Worm (Caenorhabditis elegans) whole organism, mixed stage, embryonic: ENCODE measurements around the gene dhs-7.

ENCODE experiments used
- ceh-39 ChIP-seq: fragments of 150-350 bp; optimal IDR thresholded peaks from 2 replicates; lab custom pipeline; 2014; ENCODE audit warnings: missing biosample characterization, missing genetic modification characterization
- ces-1 ChIP-seq: fragments of 150-350 bp; optimal IDR thresholded peaks from 2 replicates; lab custom pipeline; 2014; ENCODE audit warnings: missing biosample characterization, missing genetic modification reagents, missing genetic modification characterization
- elt-3 ChIP-seq: fragments of 150-350 bp; optimal IDR thresholded peaks from 2 replicates; lab custom pipeline; 2014; ENCODE audit warnings: missing biosample characterization, missing genetic modification characterization
- lin-13 ChIP-seq: fragments of 150-350 bp; optimal IDR thresholded peaks from 2 replicates; lab custom pipeline; 2014; ENCODE audit warnings: missing biosample characterization, missing genetic modification characterization
- lin-32 ChIP-seq: fragments of 200-800 bp; sonication (Bioruptor generic); optimal IDR thresholded peaks from 2 replicates; lab custom pipeline; 2018; ENCODE audit warnings: mild to moderate bottlenecking, missing genetic modification characterization, missing compliant biosample characterization
- mab-5 ChIP-seq: fragments of 150-350 bp; optimal IDR thresholded peaks from 2 replicates; lab custom pipeline; 2014; ENCODE audit warnings: missing biosample characterization, missing genetic modification characterization
- mep-1 ChIP-seq: fragments of 150-350 bp; optimal IDR thresholded peaks from 2 replicates; lab custom pipeline; 2017; ENCODE audit warnings: missing biosample characterization, missing genetic modification reagents, missing genetic modification characterization, inconsistent platforms
- nhr-12 ChIP-seq: fragments of 150-350 bp; optimal IDR thresholded peaks from 2 replicates; lab custom pipeline; 2014; ENCODE audit warnings: missing biosample characterization, missing genetic modification characterization
- nhr-28 ChIP-seq: fragments of 150-350 bp; optimal IDR thresholded peaks from 2 replicates; lab custom pipeline; 2014; ENCODE audit warnings: missing biosample characterization, missing genetic modification characterization
- snpc-4 ChIP-seq: fragments of 150-350 bp; optimal IDR thresholded peaks from 2 replicates; lab custom pipeline; 2014; ENCODE audit warnings: missing biosample characterization, missing genetic modification characterization
- sptf-1 ChIP-seq: sonication (generic microtip); optimal IDR thresholded peaks from 2 replicates; lab custom pipeline; 2017; ENCODE audit warnings: mild to moderate bottlenecking, missing genetic modification characterization, moderate library complexity, missing compliant biosample characterization
- unc-39 ChIP-seq: fragments of 150-350 bp; optimal IDR thresholded peaks from 2 replicates; lab custom pipeline; 2014; ENCODE audit warnings: missing biosample characterization, missing genetic modification characterization
- unc-62 ChIP-seq: fragments of 150-350 bp; optimal IDR thresholded peaks from 2 replicates; lab custom pipeline; 2014; ENCODE audit warnings: missing biosample characterization, missing genetic modification reagents, missing genetic modification characterization
- ztf-11 ChIP-seq: fragments of 150-350 bp; optimal IDR thresholded peaks from 2 replicates; lab custom pipeline; 2014; ENCODE audit warnings: missing biosample characterization, missing genetic modification characterization

DNA sequence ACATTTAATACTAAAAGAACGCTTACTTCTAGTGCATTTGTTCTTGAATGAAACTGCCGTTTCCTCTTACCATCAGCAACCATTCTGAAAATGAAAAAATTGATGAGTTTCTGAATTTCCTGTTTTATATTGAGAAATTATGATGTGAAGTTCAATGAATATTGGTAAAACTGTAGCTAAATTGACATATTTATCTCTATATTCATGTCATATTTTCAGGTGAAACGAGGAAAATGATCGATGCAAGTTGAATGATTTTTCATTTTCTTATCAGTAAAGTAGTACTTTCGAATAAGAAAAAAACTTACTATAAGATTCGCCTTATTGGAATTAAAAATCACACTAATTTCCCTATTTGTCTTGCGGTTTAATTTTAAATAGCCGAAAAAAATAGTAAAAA, 1.9 kb upstream of the dhs-7 start, which contains the start of gene E04F6.15:
- TF ChIP-seq nhr-28 (no peak), elt-3 (no peak), unc-39 (tag; lab: Kevin White, UChicago) (no peak), ztf-11 (no peak), nhr-12 (tag; lab: Kevin White, UChicago) (no peak), ceh-39 (tag; lab: Kevin White, UChicago) (no peak), lin-32 (GFP tag; lab: Kevin White, UChicago) (no peak), lin-13 (tag; lab: Kevin White, UChicago) (no peak), mep-1 (tag; lab: Kevin White, UChicago) (no peak), unc-62 (GFP tag; lab: Kevin White, UChicago) (no peak), ces-1 (GFP tag; lab: Kevin White, UChicago) (no peak), sptf-1 (tag; lab: Kevin White, UChicago) (no peak), mab-5 (tag; lab: Kevin White, UChicago) (no peak), snpc-4 (no peak)
